Fruit fly (Drosophila melanogaster): ENCODE measurements around the gene Nlp.

The Nlp gene

DNA sequence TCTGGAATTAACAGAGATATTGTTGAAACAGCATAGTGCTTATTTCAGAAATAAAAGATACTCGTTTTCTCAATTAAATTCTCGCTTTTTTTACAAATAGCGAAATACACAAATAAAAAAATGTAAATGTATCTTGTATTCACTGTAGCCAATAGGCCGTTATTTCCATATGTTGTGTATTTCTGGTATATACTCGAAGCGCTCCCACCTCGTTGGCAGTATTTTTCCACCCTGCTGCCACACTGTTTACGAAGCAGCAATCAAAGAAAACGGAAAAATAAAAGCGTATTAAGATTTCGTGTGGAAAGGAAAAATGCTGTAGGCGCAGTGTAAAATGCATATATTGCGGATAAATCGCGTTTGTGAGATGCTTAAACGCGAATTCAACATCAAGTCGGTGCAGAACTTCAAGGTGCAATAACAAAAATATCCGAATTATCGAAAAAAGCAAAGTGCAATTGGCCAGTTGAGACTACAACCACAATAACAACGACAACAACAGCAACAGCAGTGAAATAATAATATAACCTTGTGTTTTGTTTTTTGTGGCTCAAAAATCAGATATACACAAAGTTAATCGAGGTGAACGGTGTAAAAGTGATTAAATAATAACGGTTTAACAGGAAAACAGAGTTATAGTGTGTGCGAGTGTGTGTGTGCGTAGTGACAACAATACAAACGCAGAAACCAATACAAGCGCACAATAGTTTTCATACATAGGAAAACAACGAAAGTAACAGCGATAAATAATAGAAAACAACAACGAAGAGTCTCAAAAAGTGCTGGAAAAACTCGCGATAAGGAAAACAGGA, 53.7 kb downstream of the Nlp start, which contains the start of gene sima (continued):
- TF ChIP-seq fd102C (GFP tag; optimal IDR thresholded peaks at IDR 0.05) = no peak
- no peak for TF ChIP-seq CG4282 (GFP tag; optimal IDR thresholded peaks at IDR 0.05)
- no peak for TF ChIP-seq CG7786 (GFP tag; optimal IDR thresholded peaks at IDR 0.05)
- TF ChIP-seq CG11695 (GFP tag; IDR thresholded peaks at IDR 0.05) = 0 out of 3 replicates have a peak, but pooled peaks have one; percentile 34
- no peak for TF ChIP-seq CG11247 (GFP tag; IDR thresholded peaks at IDR 0.05)
- TF ChIP-seq CG11560 (tag; IDR thresholded peaks at IDR 0.05) = no peak
- TF ChIP-seq CG3065 (GFP tag; optimal IDR thresholded peaks at IDR 0.05) = no peak
- TF ChIP-seq MTF-1 (GFP tag; optimal IDR thresholded peaks at IDR 0.05; ENCODE audit: borderline replicate concordance) = no peak
- peak; percentile 1 for TF ChIP-seq CG9817 (tag; optimal IDR thresholded peaks at IDR 0.05)
- TF ChIP-seq CG9215 (GFP tag; IDR thresholded peaks at IDR 0.05) = 0 out of 2 replicates have a peak, but pooled peaks have one; percentile 26
- TF ChIP-seq CG9437 (GFP tag; optimal IDR thresholded peaks at IDR 0.05) = no peak
- no peak for TF ChIP-seq salm (tag; optimal IDR thresholded peaks at IDR 0.05)
- TF ChIP-seq aop (GFP tag; IDR thresholded peaks at IDR 0.05) = no peak
- TF ChIP-seq CG13894 (tag; optimal IDR thresholded peaks at IDR 0.05) = peak; percentile 56
- peak; percentile 41 for TF ChIP-seq CG17359 (tag; optimal IDR thresholded peaks at IDR 0.05)
- TF ChIP-seq HmgD (GFP tag; optimal IDR thresholded peaks at IDR 0.05) = no peak
- TF ChIP-seq ato (GFP tag; IDR thresholded peaks at IDR 0.05; ENCODE audit: partially characterized antibody) = no peak
- TF ChIP-seq knrl (GFP tag; IDR thresholded peaks at IDR 0.05; ENCODE audit: partially characterized antibody) = no peak; the same call in 2 of the 3 replicates
- peak; percentile 55 for TF ChIP-seq Meics (GFP tag; optimal IDR thresholded peaks at IDR 0.05)
- peak; percentile 19 for TF ChIP-seq sqz (GFP tag; optimal IDR thresholded peaks at IDR 0.05)
- TF ChIP-seq ara (GFP tag; IDR thresholded peaks at IDR 0.05) = no peak
- no peak for TF ChIP-seq slou (GFP tag; optimal IDR thresholded peaks at IDR 0.05)
- peak; percentile 12 for TF ChIP-seq Fer3 (tag; optimal IDR thresholded peaks at IDR 0.05)
- TF ChIP-seq CG31441 (GFP tag; IDR thresholded peaks at IDR 0.05) = no peak
- no peak for TF ChIP-seq CG32767 (GFP tag; IDR thresholded peaks at IDR 0.05)
- no peak for TF ChIP-seq CG31365 (tag; optimal IDR thresholded peaks at IDR 0.05)
- TF ChIP-seq HLHmδ (GFP tag; optimal IDR thresholded peaks at IDR 0.05) = no peak
- peak; percentile 6 for TF ChIP-seq shn (GFP tag; optimal IDR thresholded peaks at IDR 0.05)
- TF ChIP-seq CG15073 (GFP tag; optimal IDR thresholded peaks at IDR 0.05) = no peak
- peak; percentile 39 for TF ChIP-seq Hsf (GFP tag; optimal IDR thresholded peaks at IDR 0.05)
- TF ChIP-seq Bdp1 (GFP tag; optimal IDR thresholded peaks at IDR 0.05) = no peak
- peak; percentile 32; the same call in 1 of the 2 replicates for TF ChIP-seq Scr (GFP tag; IDR thresholded peaks at IDR 0.05; ENCODE audit: partially characterized antibody)
- peak; percentile 18 for TF ChIP-seq ems (GFP tag; optimal IDR thresholded peaks at IDR 0.05)
- TF ChIP-seq CG4328 (GFP tag; optimal IDR thresholded peaks at IDR 0.05) = no peak
- peak; percentile 57 for TF ChIP-seq NK7.1 (GFP tag; optimal IDR thresholded peaks at IDR 0.05)
- peak; percentile 52 for TF ChIP-seq Dek (tag; optimal IDR thresholded peaks at IDR 0.05)
- no peak for TF ChIP-seq Gug (GFP tag; IDR thresholded peaks at IDR 0.05)
- no peak for TF ChIP-seq ab (GFP tag; optimal IDR thresholded peaks at IDR 0.05)
- no peak for TF ChIP-seq Mrtf (GFP tag; IDR thresholded peaks at IDR 0.05)
- no peak for TF ChIP-seq CG6689 (GFP tag; IDR thresholded peaks at IDR 0.05)
- TF ChIP-seq HmgZ (tag; optimal IDR thresholded peaks at IDR 0.05) = peak; percentile 61
- no peak for TF ChIP-seq CG8765 (GFP tag; IDR thresholded peaks at IDR 0.05)
- no peak for TF ChIP-seq gsb (GFP tag; IDR thresholded peaks at IDR 0.05)
- peak; percentile 15 for TF ChIP-seq bab2 (GFP tag; optimal IDR thresholded peaks at IDR 0.05)
- no peak for TF ChIP-seq CG14050 (GFP tag; IDR thresholded peaks at IDR 0.05)
- peak; percentile 18 for TF ChIP-seq Nf-YB (GFP tag; optimal IDR thresholded peaks at IDR 0.05)
- no peak for TF ChIP-seq corto (GFP tag; optimal IDR thresholded peaks at IDR 0.05)
- peak; percentile 29 for TF ChIP-seq vfl (GFP tag; optimal IDR thresholded peaks at IDR 0.05)
- peak; percentile 65 for TF ChIP-seq MESR4 (GFP tag; optimal IDR thresholded peaks at IDR 0.05)
- peak; percentile 37 for TF ChIP-seq CG30403 (GFP tag; optimal IDR thresholded peaks at IDR 0.05)

All from whole organism, embryonic.